Worm (Caenorhabditis elegans) whole organism, L4 larva: ENCODE results near the gene rps-21.

Experiments
- daf-12 ChIP-seq: fragments of 150-350 bp; optimal IDR thresholded peaks from 2 replicates; lab custom pipeline; 2014; ENCODE audit warnings: missing biosample characterization, missing genetic modification reagents, missing genetic modification characterization
- dmd-8 ChIP-seq: fragments of 200-800 bp; sonication (Bioruptor generic); IDR thresholded peaks from 2 replicates; pipeline ENCODE4 v1.3.6; 2022; ENCODE audit warnings: missing genetic modification characterization, missing compliant biosample characterization
- fos-1 ChIP-seq: fragments of 150-350 bp; optimal IDR thresholded peaks from 2 replicates; lab custom pipeline; 2014; ENCODE audit warnings: missing biosample characterization, missing genetic modification characterization
- pqm-1 ChIP-seq: sonication (generic microtip); optimal IDR thresholded peaks from 2 replicates; lab custom pipeline; 2017; ENCODE audit warnings: missing biosample characterization, missing genetic modification characterization
- spr-1 ChIP-seq: sonication (generic microtip); optimal IDR thresholded peaks from 2 replicates; lab custom pipeline; 2016; ENCODE audit warnings: mild to moderate bottlenecking, missing genetic modification characterization, missing compliant biosample characterization
- spr-3 ChIP-seq: fragments of 200-800 bp; sonication (Bioruptor generic); optimal IDR thresholded peaks from 2 replicates; lab custom pipeline; 2018; ENCODE audit warnings: mild to moderate bottlenecking, missing genetic modification characterization, missing compliant biosample characterization

DNA sequence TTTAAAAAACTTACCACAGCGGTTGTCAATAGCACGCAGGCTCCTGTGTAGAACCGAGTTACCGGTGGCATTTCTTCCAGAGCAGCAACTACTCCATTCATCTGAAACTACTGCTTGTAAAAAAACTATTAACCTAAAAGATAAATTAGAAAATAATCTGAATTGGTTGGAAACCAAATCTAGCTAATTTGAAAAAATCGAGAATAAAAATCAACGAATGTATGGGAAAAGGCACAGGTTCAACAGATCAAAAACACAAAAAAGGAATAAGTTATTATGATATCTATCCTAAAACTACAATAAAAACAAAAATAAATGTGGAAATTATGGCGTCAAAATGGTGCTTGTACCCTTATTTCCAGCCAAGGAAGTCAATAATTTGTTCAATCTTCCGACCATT, 33.6 kb upstream of the rps-21 start, which contains the start of gene der-2:
- TF ChIP-seq spr-1, result no peak
- no peak for TF ChIP-seq pqm-1 (tag; lab: Kevin White, UChicago)
- TF ChIP-seq fos-1, result no peak
- no peak for TF ChIP-seq spr-3 (GFP tag; lab: Kevin White, UChicago)
- TF ChIP-seq daf-12 (tag; lab: Kevin White, UChicago), result no peak
- no peak for TF ChIP-seq dmd-8 (GFP tag; lab: Robert Waterston, UW)
